Worm (Caenorhabditis elegans): ENCODE measurements around the gene pdhk-2.

DNA sequence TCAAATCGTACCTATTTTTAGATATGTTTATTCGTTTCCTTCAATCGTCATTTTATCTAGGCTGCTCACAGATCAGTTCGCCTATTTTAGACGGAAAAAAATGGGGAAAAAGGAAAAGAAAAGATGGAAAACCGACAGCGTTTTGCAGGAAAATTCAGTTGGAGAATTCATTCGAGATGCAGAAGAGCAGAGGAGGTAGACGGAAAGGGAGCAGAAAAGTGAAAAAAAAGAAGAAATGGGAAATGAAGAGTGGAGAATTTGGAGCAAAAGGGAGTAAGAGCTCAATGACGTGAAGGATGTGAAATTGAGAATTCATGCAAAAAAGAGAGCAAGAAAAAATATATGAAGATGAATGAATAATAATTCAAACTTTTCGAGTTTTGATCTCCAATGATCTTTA lies 43.3 kb upstream of the pdhk-2 start:
- no peak for TF ChIP-seq him-1 (tag; optimal IDR thresholded peaks at IDR 0.05)
- no peak for TF ChIP-seq dao-5 (tag; optimal IDR thresholded peaks at IDR 0.05)
- TF ChIP-seq W03F9.2 (tag; optimal IDR thresholded peaks at IDR 0.05) = no peak
